Fruit fly (Drosophila melanogaster) whole organism, embryonic: ENCODE data around the gene CG31675.

Experiments used
- Aef1 ChIP-seq: fragments of 200-800 bp; sonication (Bioruptor generic); IDR thresholded peaks from 3 replicates; pipeline ENCODE4 v1.3.6; 2022; ENCODE audit warnings: missing biosample characterization, missing genetic modification characterization
- Awh ChIP-seq: fragments of 200-800 bp; sonication (Bioruptor generic); IDR thresholded peaks from 2 replicates; pipeline ENCODE4, ENCODE4 v1.3.6; 2022; ENCODE audit warnings: missing biosample characterization, missing genetic modification characterization
- BEAF-32 ChIP-seq: fragments of 200-800 bp; sonication (Bioruptor generic); optimal IDR thresholded peaks from 3 replicates; lab custom pipeline; 2017; ENCODE audit warnings: missing biosample characterization, missing genetic modification characterization, mild to moderate bottlenecking, moderate library complexity, missing genetic modification reagents
- CG10565 ChIP-seq: fragments of 200-800 bp; sonication (Bioruptor generic); optimal IDR thresholded peaks from 3 replicates; lab custom pipeline; 2016; ENCODE audit warnings: missing biosample characterization, mild to moderate bottlenecking, missing genetic modification characterization
- CG10959 ChIP-seq: fragments of 200-800 bp; sonication (Bioruptor generic); IDR thresholded peaks from 2 replicates; pipeline ENCODE4 v1.3.6; 2022; ENCODE audit warnings: missing biosample characterization, missing genetic modification characterization
- CG11695 ChIP-seq: fragments of 200-800 bp; sonication (Bioruptor generic); IDR thresholded peaks from 3 replicates; pipeline ENCODE4 v1.3.6; 2022; ENCODE audit warnings: missing biosample characterization, missing genetic modification characterization
- CG12219 ChIP-seq: fragments of 200-800 bp; sonication (Bioruptor generic); optimal IDR thresholded peaks from 3 replicates; lab custom pipeline; 2018; ENCODE audit warnings: missing biosample characterization, mild to moderate bottlenecking, missing genetic modification characterization
- CG12236 ChIP-seq: fragments of 200-800 bp; sonication (Bioruptor generic); optimal IDR thresholded peaks from 2 replicates; lab custom pipeline; 2016; ENCODE audit warnings: missing biosample characterization, missing genetic modification characterization
- CG12744 ChIP-seq: fragments of 200-800 bp; sonication (Bioruptor generic); optimal IDR thresholded peaks from 2 replicates; lab custom pipeline; 2016; ENCODE audit warnings: missing biosample characterization, missing genetic modification characterization
- CG14710 ChIP-seq: fragments of 200-800 bp; sonication (Bioruptor generic); optimal IDR thresholded peaks from 3 replicates; lab custom pipeline; 2019; ENCODE audit warnings: missing biosample characterization, mild to moderate bottlenecking, missing genetic modification characterization, moderate library complexity
- CG14860 ChIP-seq: fragments of 200-800 bp; sonication (Bioruptor generic); IDR thresholded peaks from 3 replicates; pipeline ENCODE4 v1.3.6; 2022; ENCODE audit warnings: missing biosample characterization, missing genetic modification characterization; ENCODE audit not compliant: partially characterized antibody
- CG1647 ChIP-seq: fragments of 200-800 bp; sonication (Bioruptor generic); optimal IDR thresholded peaks from 3 replicates; lab custom pipeline; 2016; ENCODE audit warnings: missing biosample characterization, missing genetic modification characterization
- CG18764 ChIP-seq: fragments of 200-800 bp; sonication (Bioruptor generic); optimal IDR thresholded peaks from 3 replicates; lab custom pipeline; 2016; ENCODE audit warnings: missing biosample characterization, missing genetic modification characterization
- CG2199 ChIP-seq: fragments of 200-800 bp; sonication (Bioruptor generic); IDR thresholded peaks from 3 replicates; pipeline ENCODE4 v1.3.6; 2022; ENCODE audit warnings: missing biosample characterization, missing genetic modification characterization
- CG34224 ChIP-seq: fragments of 200-800 bp; sonication (Bioruptor generic); IDR thresholded peaks from 3 replicates; pipeline ENCODE4 v1.3.6; 2022; ENCODE audit warnings: missing biosample characterization, missing genetic modification characterization; ENCODE audit not compliant: partially characterized antibody
- CG3838 ChIP-seq: fragments of 200-800 bp; sonication (Bioruptor generic); optimal IDR thresholded peaks from 3 replicates; lab custom pipeline; 2016; ENCODE audit warnings: missing biosample characterization, missing genetic modification characterization
- CG6254 ChIP-seq: fragments of 200-800 bp; sonication (Bioruptor generic); optimal IDR thresholded peaks from 3 replicates; lab custom pipeline; 2017; ENCODE audit warnings: mild to moderate bottlenecking, missing biosample characterization, missing genetic modification reagents, missing genetic modification characterization
- CG6683 ChIP-seq: fragments of 200-800 bp; sonication (Bioruptor generic); optimal IDR thresholded peaks from 2 replicates; lab custom pipeline; 2017; ENCODE audit warnings: missing biosample characterization, mild to moderate bottlenecking, missing genetic modification characterization, missing genetic modification reagents
- CG7786 ChIP-seq: fragments of 200-800 bp; sonication (Bioruptor generic); optimal IDR thresholded peaks from 2 replicates; lab custom pipeline; 2016; ENCODE audit warnings: missing biosample characterization, missing genetic modification characterization
- CG7928 ChIP-seq: fragments of 200-800 bp; sonication (Bioruptor generic); optimal IDR thresholded peaks from 2 replicates; lab custom pipeline; 2017; ENCODE audit warnings: missing biosample characterization, mild to moderate bottlenecking, missing genetic modification characterization
- CG8924 ChIP-seq: fragments of 200-800 bp; optimal IDR thresholded peaks from 3 replicates; lab custom pipeline; 2019; ENCODE audit warnings: missing biosample characterization, mild to moderate bottlenecking, missing genetic modification characterization, moderate library complexity
- CG9727 ChIP-seq: fragments of 200-800 bp; sonication (Bioruptor generic); optimal IDR thresholded peaks from 3 replicates; lab custom pipeline; 2017; ENCODE audit warnings: missing biosample characterization, mild to moderate bottlenecking, missing genetic modification characterization
- CTCF ChIP-seq: fragments of 200-800 bp; sonication (Bioruptor generic); optimal IDR thresholded peaks from 2 replicates; lab custom pipeline; 2017; ENCODE audit warnings: missing biosample characterization, mild to moderate bottlenecking, missing genetic modification characterization, moderate library complexity
- Camta ChIP-seq: fragments of 200-800 bp; sonication (Bioruptor generic); optimal IDR thresholded peaks from 2 replicates; lab custom pipeline; 2016; ENCODE audit warnings: missing biosample characterization, missing genetic modification characterization
- Elba2 ChIP-seq: fragments of 200-800 bp; sonication (Bioruptor generic); optimal IDR thresholded peaks from 3 replicates; lab custom pipeline; 2016; ENCODE audit warnings: missing biosample characterization, missing genetic modification characterization
- Ets65A ChIP-seq: fragments of 200-800 bp; sonication (Bioruptor generic); peaks from one replicate; lab custom pipeline; 2016; ENCODE audit warnings: missing biosample characterization, missing genetic modification characterization
- HLH3B ChIP-seq: fragments of 200-800 bp; sonication (Bioruptor generic); IDR thresholded peaks from 2 replicates; pipeline ENCODE4 v1.3.6; 2022; ENCODE audit warnings: missing biosample characterization, missing genetic modification characterization
- HLHmδ ChIP-seq: fragments of 200-800 bp; sonication (Bioruptor generic); optimal IDR thresholded peaks from 2 replicates; lab custom pipeline; 2018; ENCODE audit warnings: missing biosample characterization, mild to moderate bottlenecking, missing genetic modification characterization, moderate library complexity
- Hand ChIP-seq: fragments of 200-800 bp; sonication (Bioruptor generic); optimal IDR thresholded peaks from 2 replicates; lab custom pipeline; 2017; ENCODE audit warnings: mild to moderate bottlenecking, missing biosample characterization, missing genetic modification reagents, missing genetic modification characterization
- Six4 ChIP-seq: fragments of 200-800 bp; sonication (Bioruptor generic); optimal IDR thresholded peaks from 2 replicates; lab custom pipeline; 2016; ENCODE audit warnings: missing biosample characterization, missing genetic modification characterization
- Spps ChIP-seq: fragments of 200-800 bp; sonication (Bioruptor generic); optimal IDR thresholded peaks from 2 replicates; lab custom pipeline; 2018; ENCODE audit warnings: missing biosample characterization, mild to moderate bottlenecking, missing genetic modification characterization
- Sry-β ChIP-seq: fragments of 200-800 bp; sonication (Bioruptor generic); optimal IDR thresholded peaks from 2 replicates; lab custom pipeline; 2018; ENCODE audit warnings: missing biosample characterization, mild to moderate bottlenecking, missing genetic modification characterization, moderate library complexity
- Trl ChIP-seq, 3 experiments: fragments of >200 bp in 2 of 3; fragments of 200-800 bp in 1 of 3; sonication (Bioruptor generic) in 1 of 3; optimal IDR thresholded peaks; 2 replicates in 1 of 3; 3 replicates in 2 of 3; lab custom pipeline; 2016 to 2017; ENCODE audit warnings: missing biosample characterization in 1 of 3, missing genetic modification characterization in 1 of 3
- bowl ChIP-seq: fragments of 200-800 bp; sonication (Bioruptor generic); IDR thresholded peaks from 2 replicates; pipeline ENCODE4 v1.3.6; 2022; ENCODE audit warnings: missing biosample characterization, missing genetic modification characterization
- crp ChIP-seq, 2 experiments: fragments of 200-800 bp; sonication (Bioruptor generic); optimal IDR thresholded peaks; 2 replicates in 1 of 2; 3 replicates in 1 of 2; lab custom pipeline; 2017; ENCODE audit warnings: missing biosample characterization in 2 of 2, missing genetic modification characterization in 2 of 2, mild to moderate bottlenecking in 1 of 2, moderate library complexity in 1 of 2
- cwo ChIP-seq: fragments of 200-800 bp; sonication (Bioruptor generic); optimal IDR thresholded peaks from 3 replicates; lab custom pipeline; 2017; ENCODE audit warnings: missing biosample characterization, missing genetic modification characterization, mild to moderate bottlenecking, moderate library complexity, missing genetic modification reagents
- disco-r ChIP-seq: fragments of 200-800 bp; sonication (Bioruptor generic); optimal IDR thresholded peaks from 2 replicates; lab custom pipeline; 2016; ENCODE audit warnings: missing biosample characterization, missing genetic modification characterization
- ftz-f1 ChIP-seq: fragments of 200-800 bp; sonication (Bioruptor generic); optimal IDR thresholded peaks from 2 replicates; lab custom pipeline; 2016; ENCODE audit warnings: missing biosample characterization, missing genetic modification characterization
- fu2 ChIP-seq: fragments of 200-800 bp; sonication (Bioruptor generic); optimal IDR thresholded peaks from 2 replicates; lab custom pipeline; 2016; ENCODE audit warnings: missing biosample characterization, missing genetic modification characterization
- knrl ChIP-seq: fragments of 200-800 bp; sonication (Bioruptor generic); IDR thresholded peaks from 3 replicates; pipeline ENCODE4 v1.3.6; 2022; ENCODE audit warnings: missing biosample characterization, missing genetic modification characterization; ENCODE audit not compliant: partially characterized antibody
- maf-S ChIP-seq: fragments of 200-800 bp; sonication (Bioruptor generic); optimal IDR thresholded peaks from 2 replicates; lab custom pipeline; 2016; ENCODE audit warnings: missing biosample characterization, missing genetic modification characterization
- nom ChIP-seq: fragments of 200-800 bp; sonication (Bioruptor generic); optimal IDR thresholded peaks from 2 replicates; lab custom pipeline; 2017; ENCODE audit warnings: missing biosample characterization, missing genetic modification characterization, mild to moderate bottlenecking, moderate library complexity, missing genetic modification reagents
- row ChIP-seq: fragments of 200-800 bp; sonication (Bioruptor generic); IDR thresholded peaks from 3 replicates; pipeline ENCODE4 v1.3.6; 2022; ENCODE audit warnings: missing biosample characterization, missing genetic modification characterization
- scrt ChIP-seq: fragments of 200-800 bp; sonication (Bioruptor generic); optimal IDR thresholded peaks from 2 replicates; lab custom pipeline; 2018; ENCODE audit warnings: missing biosample characterization, mild to moderate bottlenecking, missing genetic modification characterization, moderate library complexity
- stwl ChIP-seq: fragments of 200-800 bp; sonication (Bioruptor generic); optimal IDR thresholded peaks from 3 replicates; lab custom pipeline; 2018; ENCODE audit warnings: missing biosample characterization, mild to moderate bottlenecking, missing genetic modification characterization, moderate library complexity
- sug ChIP-seq: fragments of 200-800 bp; optimal IDR thresholded peaks from 2 replicates; lab custom pipeline; 2019; ENCODE audit warnings: missing biosample characterization, mild to moderate bottlenecking, missing genetic modification characterization, moderate library complexity
- tna ChIP-seq: fragments of 200-800 bp; sonication (Bioruptor generic); IDR thresholded peaks from 2 replicates; pipeline ENCODE4 v1.3.6; 2022; ENCODE audit warnings: missing biosample characterization, missing genetic modification characterization; ENCODE audit not compliant: partially characterized antibody
- tup ChIP-seq: fragments of 200-800 bp; sonication (Bioruptor generic); optimal IDR thresholded peaks from 2 replicates; lab custom pipeline; 2016; ENCODE audit warnings: missing biosample characterization, mild to moderate bottlenecking, missing genetic modification characterization, moderate library complexity
- tx ChIP-seq: fragments of 200-800 bp; sonication (Bioruptor generic); optimal IDR thresholded peaks from 2 replicates; lab custom pipeline; 2016; ENCODE audit warnings: missing biosample characterization, missing genetic modification characterization
- zfh2 ChIP-seq: fragments of 200-800 bp; sonication (Bioruptor generic); optimal IDR thresholded peaks from 2 replicates; lab custom pipeline; 2016; ENCODE audit warnings: missing biosample characterization, missing genetic modification characterization

The CG31675 gene

dm6 chr2L:20825265-20825664, 42.3 kb upstream of the CG31675 start (continued):
- no peak for TF ChIP-seq zfh2 (GFP tag; lab: Kevin White, UChicago)
- TF ChIP-seq CG12219 (GFP tag; lab: Kevin White, UChicago) = no peak
- no peak for TF ChIP-seq BEAF-32
- no peak for TF ChIP-seq cwo (GFP tag; lab: Kevin White, UChicago)
- no peak for TF ChIP-seq CG1647
- TF ChIP-seq CG7786 (GFP tag; lab: Kevin White, UChicago) = no peak
- TF ChIP-seq sug (tag; lab: Kevin White, UChicago) = no peak
- TF ChIP-seq CG14860 (GFP tag; lab: Robert Waterston, UW) = no peak
- no peak for TF ChIP-seq Elba2
- TF ChIP-seq row (GFP tag; lab: Robert Waterston, UW) = no peak
- no peak for TF ChIP-seq crp (GFP tag; optimal IDR thresholded peaks at IDR 0.05; lab: Kevin White, UChicago)
- no peak for TF ChIP-seq CG12744 (GFP tag; lab: Kevin White, UChicago)
- no peak for TF ChIP-seq tup (GFP tag; lab: Kevin White, UChicago)
- TF ChIP-seq HLH3B (GFP tag; lab: Robert Waterston, UW) = no peak
- TF ChIP-seq fu2 (GFP tag; lab: Kevin White, UChicago) = no peak
- no peak for TF ChIP-seq CG6683
- TF ChIP-seq CG14710 (tag; lab: Kevin White, UChicago) = no peak

DNA sequence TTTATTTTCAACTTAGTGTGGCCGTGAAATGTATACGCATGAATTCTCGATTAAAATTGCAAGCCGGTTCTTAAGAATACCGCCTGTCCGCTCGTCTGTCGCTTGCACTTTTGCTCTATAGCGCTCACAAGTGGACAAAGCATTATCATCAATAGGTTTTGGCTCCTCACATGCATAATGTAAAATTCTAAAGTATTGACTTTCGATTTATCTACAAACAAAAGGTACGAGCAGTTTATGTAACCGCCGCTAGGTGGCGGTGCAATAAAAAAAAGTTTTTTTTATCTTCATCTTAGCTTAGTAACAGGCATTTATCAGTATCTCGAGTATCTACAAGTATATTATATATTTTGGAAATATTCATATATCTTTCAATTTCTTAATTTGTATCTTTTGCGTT, 41.3 kb upstream of the CG31675 start:
- TF ChIP-seq tna (GFP tag; lab: Robert Waterston, UW) (no peak), ftz-f1 (GFP tag; lab: Kevin White, UChicago) (no peak), Trl (optimal IDR thresholded peaks at IDR 0.05; lab: Kevin White, UChicago) (no peak), Trl (GFP tag; optimal IDR thresholded peaks at IDR 0.05; lab: Kevin White, UChicago) (no peak), CG7928 (GFP tag; lab: Kevin White, UChicago) (no peak), maf-S (no peak), HLHmδ (GFP tag; lab: Kevin White, UChicago) (no peak), Awh (GFP tag; lab: Robert Waterston, UW) (no peak), CG34224 (no peak), CG9727 (GFP tag; lab: Kevin White, UChicago) (no peak), CTCF (peak; percentile 91), tx (GFP tag; lab: Kevin White, UChicago) (no peak), Hand (no peak), Six4 (no peak), CG18764 (no peak), Ets65A (GFP tag; lab: Kevin White, UChicago) (no peak), CG10959 (no peak), tup (GFP tag; lab: Kevin White, UChicago) (no peak), knrl (GFP tag; lab: Robert Waterston, UW) (peak; percentile 29; the same call in 1 of the 3 replicates), bowl (GFP tag; lab: Robert Waterston, UW) (no peak), Spps (tag; lab: Kevin White, UChicago) (no peak), scrt (GFP tag; lab: Kevin White, UChicago) (no peak), CG10565 (GFP tag; lab: Kevin White, UChicago) (no peak), CG8924 (no peak), disco-r (GFP tag; lab: Kevin White, UChicago) (no peak), CG3838 (GFP tag; lab: Kevin White, UChicago) (no peak), CG6254 (no peak), Sry-β (GFP tag; lab: Kevin White, UChicago) (no peak), CG12236 (GFP tag; lab: Kevin White, UChicago) (no peak), nom (GFP tag; lab: Kevin White, UChicago) (no peak), stwl (tag; lab: Kevin White, UChicago) (peak; percentile 30), Camta (GFP tag; lab: Kevin White, UChicago) (no peak), CG11695 (no peak), CG2199 (peak; percentile 85), Aef1 (no peak)
